Fruit fly (Drosophila melanogaster): ENCODE data around the gene CheA75a.

DNA sequence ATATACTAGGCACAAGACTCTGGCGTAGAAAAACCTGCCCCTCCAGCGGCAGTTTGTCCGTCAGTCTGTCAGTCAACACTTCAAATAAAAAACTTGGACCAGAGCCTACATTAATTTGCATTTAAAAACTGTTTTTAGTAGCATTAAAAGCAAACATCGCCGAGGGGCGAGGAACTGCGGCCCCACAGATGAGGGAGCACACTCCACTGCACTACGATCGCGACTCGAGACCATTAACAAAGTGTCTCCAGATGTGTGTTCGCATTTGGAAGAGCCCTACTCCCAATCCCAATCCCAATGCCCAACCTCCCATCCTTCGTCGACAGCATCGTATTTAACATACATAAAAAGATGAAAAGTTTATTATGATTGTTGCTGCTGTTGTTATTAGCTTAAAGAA is 14.6 kb downstream of the CheA75a start:
- TF ChIP-seq insv (optimal IDR thresholded peaks at IDR 0.05) (no peak), Sin3A (optimal IDR thresholded peaks at IDR 0.05) (no peak), h (optimal IDR thresholded peaks at IDR 0.05) (no peak), ttk (optimal IDR thresholded peaks at IDR 0.05) (no peak)

Data from Kc167 (cell line).